Fruit fly (Drosophila melanogaster): ENCODE data around the gene CG11714.
A peak's percentile ranks its signal among the peaks of the same experiment; 100 is the strongest.

The CG11714 gene

dm6 chr3L:11485956-11486609 is 36.4 kb downstream of the CG11714 start (continued):
- TF ChIP-seq CG17328 (GFP tag; IDR thresholded peaks at IDR 0.05) (peak; percentile 20; the same call in 1 of the 2 replicates), CG10267 (tag; optimal IDR thresholded peaks at IDR 0.05) (peak; percentile 28), gem (tag; optimal IDR thresholded peaks at IDR 0.05) (peak; percentile 24), CG6689 (GFP tag; IDR thresholded peaks at IDR 0.05) (peak; percentile 37; the same call in 1 of the 2 replicates), NC2β (GFP tag; optimal IDR thresholded peaks at IDR 0.05) (peak; percentile 9), E2f2 (GFP tag; IDR thresholded peaks at IDR 0.05) (peak; percentile 10; the same call in 1 of the 2 replicates), CG4424 (GFP tag; optimal IDR thresholded peaks at IDR 0.05) (peak; percentile 41), Dfd (GFP tag; optimal IDR thresholded peaks at IDR 0.05) (no peak), Ada2b (GFP tag; IDR thresholded peaks at IDR 0.05) (0 out of 2 replicates have a peak, but pooled peaks have one; percentile 10), CG15479 (GFP tag; optimal IDR thresholded peaks at IDR 0.05) (no peak), crp (GFP tag; optimal IDR thresholded peaks at IDR 0.05) (no peak), E2f1 (GFP tag; IDR thresholded peaks at IDR 0.05) (0 out of 2 replicates have a peak, but pooled peaks have one; percentile 22), Rx (GFP tag; IDR thresholded peaks at IDR 0.05) (peak; percentile 10; the same call in 1 of the 2 replicates), lola (GFP tag; optimal IDR thresholded peaks at IDR 0.05) (peak in 1 of 3 experiments; percentile 38), CG30403 (GFP tag; optimal IDR thresholded peaks at IDR 0.05) (peak; percentile 12), Xrp1 (GFP tag; IDR thresholded peaks at IDR 0.05) (peak; percentile 56; the same call in 1 of the 2 replicates), CG2202 (tag; optimal IDR thresholded peaks at IDR 0.05) (peak; percentile 25), Pdp1 (GFP tag; optimal IDR thresholded peaks at IDR 0.05) (peak in 1 of 2 experiments; percentile 21), CG2712 (tag; optimal IDR thresholded peaks at IDR 0.05) (peak; percentile 17), ase (GFP tag; IDR thresholded peaks at IDR 0.05) (0 out of 3 replicates have a peak, but pooled peaks have one; percentile 45), dmrt11E (tag; optimal IDR thresholded peaks at IDR 0.05) (peak; percentile 26), dmrt99B (tag; optimal IDR thresholded peaks at IDR 0.05) (peak; percentile 32), Med (GFP tag) (peak; percentile 63), NfI (GFP tag; optimal IDR thresholded peaks at IDR 0.05) (no peak), vfl (GFP tag; optimal IDR thresholded peaks at IDR 0.05) (no peak), CG12104 (GFP tag; optimal IDR thresholded peaks at IDR 0.05) (peak; percentile 44), CG11504 (tag; optimal IDR thresholded peaks at IDR 0.05) (peak; percentile 42), Camta (GFP tag; optimal IDR thresholded peaks at IDR 0.05) (peak; percentile 3), CG31441 (GFP tag; IDR thresholded peaks at IDR 0.05) (peak; percentile 55), gce (GFP tag; IDR thresholded peaks at IDR 0.05) (0 out of 3 replicates have a peak, but pooled peaks have one; percentile 21), CG6791 (GFP tag; IDR thresholded peaks at IDR 0.05; ENCODE audit: partially characterized antibody) (no peak), row (GFP tag; IDR thresholded peaks at IDR 0.05) (peak; percentile 30; the same call in 2 of the 3 replicates), zfh1 (GFP tag; IDR thresholded peaks at IDR 0.05) (peak; percentile 42; the same call in 1 of the 3 replicates), prd (optimal IDR thresholded peaks at IDR 0.05) (no peak), prd (GFP tag; IDR thresholded peaks at IDR 0.05) (peak; percentile 23; the same call in 1 of the 3 replicates), D (optimal IDR thresholded peaks at IDR 0.05) (no peak), D (GFP tag; optimal IDR thresholded peaks at IDR 0.05) (peak; percentile 36), ATbp (GFP tag; optimal IDR thresholded peaks at IDR 0.05) (peak; percentile 26), CG12744 (GFP tag; optimal IDR thresholded peaks at IDR 0.05) (no peak), Oli (tag; optimal IDR thresholded peaks at IDR 0.05) (peak; percentile 12), sens (GFP tag) (peak; percentile 82), phol (tag; optimal IDR thresholded peaks at IDR 0.05) (peak; percentile 35), twi (tag; optimal IDR thresholded peaks at IDR 0.05) (peak; percentile 14), jing (GFP tag; optimal IDR thresholded peaks at IDR 0.05) (no peak), sqz (GFP tag; optimal IDR thresholded peaks at IDR 0.05) (peak; percentile 8), Xbp1 (GFP tag; optimal IDR thresholded peaks at IDR 0.05) (peak; percentile 14), mld (GFP tag; IDR thresholded peaks at IDR 0.05; ENCODE audit: partially characterized antibody) (0 out of 3 replicates have a peak, but pooled peaks have one; percentile 32), Sox102F (GFP tag; optimal IDR thresholded peaks at IDR 0.05) (peak; percentile 44), CG18262 (tag; optimal IDR thresholded peaks at IDR 0.05) (peak; percentile 40)
